Worm (Caenorhabditis elegans): Measurements from ENCODE around the gene srd-7.
A peak's percentile ranks its signal among the peaks of the same experiment; 100 is the strongest.

Gene srd-7

ce11 chrIV:10768146-10768636 lies 18.4 kb downstream of the srd-7 start, which contains the start of gene T25B9.8:
Gene T25B9.8 (minus strand): TSS chrIV:10768196.
- TF ChIP-seq elt-3 (tag; optimal IDR thresholded peaks at IDR 0.05) (no peak), C34F6.9 (tag; optimal IDR thresholded peaks at IDR 0.05) (peak; percentile 0), mdl-1 (tag; optimal IDR thresholded peaks at IDR 0.05) (no peak)

ce11 chrIV:10766071-10766470 lies 20.6 kb downstream of the srd-7 start:
- TF ChIP-seq mdl-1 (tag; optimal IDR thresholded peaks at IDR 0.05), result no peak
- TF ChIP-seq lsy-2 (tag; optimal IDR thresholded peaks at IDR 0.05), result peak in 1 of 2 experiments; percentile 54
- no peak for TF ChIP-seq unc-62 (GFP tag; optimal IDR thresholded peaks at IDR 0.05)

- TF ChIP-seq nhr-10 (tag; optimal IDR thresholded peaks at IDR 0.05) (no peak), skn-1 (tag; optimal IDR thresholded peaks at IDR 0.05) (no peak)
Measured at ce11 chrIV:10765053-10765452, 21.6 kb downstream of the srd-7 start, which contains the start of gene T25B9.12. Gene T25B9.12 (plus strand): TSS chrIV:10765353.

ce11 chrIV:10764206-10764605 lies 22.4 kb downstream of the srd-7 start, which contains the start of gene T25B9.11:
Gene T25B9.11 (plus strand): TSS chrIV:10764506.
- no peak for TF ChIP-seq crh-2 (tag; optimal IDR thresholded peaks at IDR 0.05)
- no peak for TF ChIP-seq skn-1 (tag; optimal IDR thresholded peaks at IDR 0.05)
- TF ChIP-seq nhr-77 (tag; optimal IDR thresholded peaks at IDR 0.05), result no peak
- TF ChIP-seq ama-1 (optimal IDR thresholded peaks at IDR 0.05), result no peak

- TF ChIP-seq alr-1 (tag; optimal IDR thresholded peaks at IDR 0.05), result no peak
- no peak for TF ChIP-seq egl-27 (tag; optimal IDR thresholded peaks at IDR 0.05)
- no peak for TF ChIP-seq sma-9 (GFP tag; optimal IDR thresholded peaks at IDR 0.05)
- no peak for TF ChIP-seq sma-9 (tag; optimal IDR thresholded peaks at IDR 0.05)
- TF ChIP-seq nhr-6 (tag; optimal IDR thresholded peaks at IDR 0.05), result no peak
- TF ChIP-seq snpc-4 (tag; optimal IDR thresholded peaks at IDR 0.05), result no peak
- no peak for TF ChIP-seq nhr-77 (tag; optimal IDR thresholded peaks at IDR 0.05)
- no peak for TF ChIP-seq peb-1 (tag; optimal IDR thresholded peaks at IDR 0.05)
- no peak for TF ChIP-seq Y55F3AM.14 (GFP tag; optimal IDR thresholded peaks at IDR 0.05)
- no peak for TF ChIP-seq ceh-82 (tag; optimal IDR thresholded peaks at IDR 0.05)
- no peak for TF ChIP-seq mab-5 (tag; optimal IDR thresholded peaks at IDR 0.05)
- no peak for TF ChIP-seq ztf-1 (GFP tag; conservative IDR thresholded peaks at IDR 0.05)
- no peak for TF ChIP-seq nhr-10 (tag; optimal IDR thresholded peaks at IDR 0.05)
- no peak for TF ChIP-seq fos-1 (tag; optimal IDR thresholded peaks at IDR 0.05)
- TF ChIP-seq crh-2 (tag; optimal IDR thresholded peaks at IDR 0.05), result no peak
Measured at ce11 chrIV:10761344-10761743, 25.3 kb downstream of the srd-7 start, which contains the start of gene ugt-54. Gene ugt-54 (plus strand): TSS chrIV:10761698.

ce11 chrIV:10757616-10758193 lies 28.9 kb downstream of the srd-7 start, which contains the start of the genes T25B9.4 and T25B9.6:
Gene T25B9.4 (minus strand): TSS chrIV:10757716.
Gene T25B9.6 (plus strand): TSS chrIV:10758143.
- TF ChIP-seq nhr-129 (tag; optimal IDR thresholded peaks at IDR 0.05), result no peak

- TF ChIP-seq nhr-23 (tag; optimal IDR thresholded peaks at IDR 0.05) (no peak), nhr-237 (tag; optimal IDR thresholded peaks at IDR 0.05) (no peak), ama-1 (optimal IDR thresholded peaks at IDR 0.05) (no peak), nhr-12 (tag; optimal IDR thresholded peaks at IDR 0.05) (no peak), ceh-16 (tag; optimal IDR thresholded peaks at IDR 0.05) (no peak), ceh-82 (tag; optimal IDR thresholded peaks at IDR 0.05) (no peak), sma-9 (GFP tag; optimal IDR thresholded peaks at IDR 0.05) (no peak), sma-9 (tag; optimal IDR thresholded peaks at IDR 0.05) (no peak), R02D3.7 (tag; optimal IDR thresholded peaks at IDR 0.05) (no peak), gmeb-1 (tag; optimal IDR thresholded peaks at IDR 0.05) (no peak), ztf-1 (GFP tag; conservative IDR thresholded peaks at IDR 0.05) (no peak)
Measured at ce11 chrIV:10754685-10755084, 31.9 kb downstream of the srd-7 start, which contains the start of gene T25B9.5. Gene T25B9.5 (minus strand): TSS chrIV:10754785.

Measured in whole organism, L2 larva.